Fruit fly (Drosophila melanogaster): Measurements from ENCODE around the gene Ssdp.
A peak's percentile ranks its signal among the peaks of the same experiment; 100 is the strongest.

Gene Ssdp

dm6 chr3R:18242089-18242955 lies 42.9 kb upstream of the Ssdp start, which contains the start of the genes CG7156 and 14-3-3epsilon (continued):
- peak; percentile 16 for TF ChIP-seq CG17829 (tag; optimal IDR thresholded peaks at IDR 0.05)
- TF ChIP-seq pnt (GFP tag; optimal IDR thresholded peaks at IDR 0.05): no peak
- TF ChIP-seq CG31441 (GFP tag; IDR thresholded peaks at IDR 0.05): peak; percentile 49
- peak; percentile 66 for TF ChIP-seq CoRest (tag; optimal IDR thresholded peaks at IDR 0.05)
- TF ChIP-seq toy (GFP tag; IDR thresholded peaks at IDR 0.05): no peak
- TF ChIP-seq CG14965 (GFP tag; optimal IDR thresholded peaks at IDR 0.05; ENCODE audit: borderline replicate concordance): no peak
- TF ChIP-seq Trl (optimal IDR thresholded peaks at IDR 0.05): no peak
- TF ChIP-seq Trl (GFP tag; optimal IDR thresholded peaks at IDR 0.05): peak; percentile 10
- TF ChIP-seq al (GFP tag; IDR thresholded peaks at IDR 0.05): no peak
- TF ChIP-seq sima (GFP tag; optimal IDR thresholded peaks at IDR 0.05): no peak
- TF ChIP-seq CG12744 (GFP tag; optimal IDR thresholded peaks at IDR 0.05): no peak
- peak; percentile 22; the same call in 1 of the 3 replicates for TF ChIP-seq tgo (GFP tag; IDR thresholded peaks at IDR 0.05)
- 0 out of 2 replicates have a peak, but pooled peaks have one; percentile 45 for TF ChIP-seq E2f1 (GFP tag; IDR thresholded peaks at IDR 0.05)
- TF ChIP-seq sob (GFP tag; IDR thresholded peaks at IDR 0.05): peak; percentile 20; the same call in 1 of the 2 replicates
- TF ChIP-seq yki (optimal IDR thresholded peaks at IDR 0.05): no peak
- no peak for TF ChIP-seq wor (GFP tag; IDR thresholded peaks at IDR 0.05)
- no peak for TF ChIP-seq maf-S (GFP tag; optimal IDR thresholded peaks at IDR 0.05)
- no peak for TF ChIP-seq CG15269 (tag; optimal IDR thresholded peaks at IDR 0.05)
- TF ChIP-seq gt (GFP tag; IDR thresholded peaks at IDR 0.05): no peak
- TF ChIP-seq tx (GFP tag; optimal IDR thresholded peaks at IDR 0.05): no peak
- TF ChIP-seq amos (GFP tag; IDR thresholded peaks at IDR 0.05; ENCODE audit: partially characterized antibody): peak; percentile 64
- TF ChIP-seq MESR4 (GFP tag; optimal IDR thresholded peaks at IDR 0.05): peak; percentile 88
- TF ChIP-seq kay (GFP tag; optimal IDR thresholded peaks at IDR 0.05): peak; percentile 8
- TF ChIP-seq CG16863 (GFP tag; optimal IDR thresholded peaks at IDR 0.05): peak; percentile 4
- no peak for TF ChIP-seq CG5245 (GFP tag; optimal IDR thresholded peaks at IDR 0.05)
- TF ChIP-seq wdn (GFP tag; IDR thresholded peaks at IDR 0.05): no peak
- no peak for TF ChIP-seq HmgD (GFP tag; optimal IDR thresholded peaks at IDR 0.05)
- TF ChIP-seq CG9817 (tag; optimal IDR thresholded peaks at IDR 0.05): no peak
- TF ChIP-seq pho (GFP tag; optimal IDR thresholded peaks at IDR 0.05): peak; percentile 13
- TF ChIP-seq CG13775 (GFP tag; optimal IDR thresholded peaks at IDR 0.05): peak; percentile 42
- peak; percentile 66 for TF ChIP-seq az2 (GFP tag; optimal IDR thresholded peaks at IDR 0.05)
- peak in 1 of 2 experiments; percentile 45 for TF ChIP-seq dpn (GFP tag; optimal IDR thresholded peaks at IDR 0.05)
- no peak; the same call in 2 of the 3 replicates for TF ChIP-seq B-H1 (GFP tag; IDR thresholded peaks at IDR 0.05)
- peak; percentile 19 for TF ChIP-seq HHEX (GFP tag; optimal IDR thresholded peaks at IDR 0.05)
- TF ChIP-seq CG17568 (GFP tag; optimal IDR thresholded peaks at IDR 0.05): peak; percentile 66
- peak; percentile 74 for TF ChIP-seq Scr (GFP tag; IDR thresholded peaks at IDR 0.05; ENCODE audit: partially characterized antibody)
- TF ChIP-seq schlank (tag; optimal IDR thresholded peaks at IDR 0.05): no peak
- TF ChIP-seq CG16779 (GFP tag; IDR thresholded peaks at IDR 0.05): no peak
- TF ChIP-seq CG15479 (GFP tag; optimal IDR thresholded peaks at IDR 0.05): peak; percentile 60
- TF ChIP-seq croc (GFP tag; conservative IDR thresholded peaks at IDR 0.05): no peak
- TF ChIP-seq ab (GFP tag; optimal IDR thresholded peaks at IDR 0.05): no peak
- peak; percentile 45 for TF ChIP-seq grau (tag; optimal IDR thresholded peaks at IDR 0.05)
- 0 out of 2 replicates have a peak, but pooled peaks have one; percentile 5 for TF ChIP-seq Nf-YA (GFP tag; IDR thresholded peaks at IDR 0.05)
- TF ChIP-seq Dad (GFP tag; optimal IDR thresholded peaks at IDR 0.05): no peak
- no peak; the same call in 1 of the 2 replicates for TF ChIP-seq Atf6 (GFP tag; IDR thresholded peaks at IDR 0.05)
- TF ChIP-seq slou (GFP tag; optimal IDR thresholded peaks at IDR 0.05): peak; percentile 16
- TF ChIP-seq D19B (GFP tag; optimal IDR thresholded peaks at IDR 0.05): no peak
- TF ChIP-seq CG3065 (GFP tag; optimal IDR thresholded peaks at IDR 0.05): no peak
- peak; percentile 73; the same call in 2 of the 3 replicates for TF ChIP-seq CG17361 (GFP tag; IDR thresholded peaks at IDR 0.05)
- no peak for TF ChIP-seq Hr78 (GFP tag; optimal IDR thresholded peaks at IDR 0.05)

Measured in whole organism, embryonic.